Worm (Caenorhabditis elegans): Measurements from ENCODE around the gene dnj-3.

- TF ChIP-seq nhr-76 (tag; optimal IDR thresholded peaks at IDR 0.05) = no peak
- no peak for TF ChIP-seq nhr-28 (tag; optimal IDR thresholded peaks at IDR 0.05)
- TF ChIP-seq egl-27 (tag; optimal IDR thresholded peaks at IDR 0.05) = no peak
- TF ChIP-seq lin-39 (tag; optimal IDR thresholded peaks at IDR 0.05) = no peak
- no peak for TF ChIP-seq unc-62 (GFP tag; optimal IDR thresholded peaks at IDR 0.05)
- no peak for TF ChIP-seq fkh-10 (GFP tag; optimal IDR thresholded peaks at IDR 0.05)
- no peak for TF ChIP-seq nhr-11 (tag; optimal IDR thresholded peaks at IDR 0.05)
- TF ChIP-seq pha-4 (tag; optimal IDR thresholded peaks at IDR 0.05) = no peak
- no peak for TF ChIP-seq unc-39 (tag; optimal IDR thresholded peaks at IDR 0.05)
- no peak for TF ChIP-seq nhr-237 (tag; optimal IDR thresholded peaks at IDR 0.05)
Observed at ce11 chrV:15057724-15058123, 10.8 kb upstream of the dnj-3 start.

Data from whole organism, L3 larva.